Worm (Caenorhabditis elegans) whole organism, early embryonic: ENCODE measurements around the gene utp-20.

Experiments used
- B0310.2 ChIP-seq: sonication (generic microtip); optimal IDR thresholded peaks from 2 replicates; lab custom pipeline; 2016; ENCODE audit warnings: mild to moderate bottlenecking, missing genetic modification characterization, missing compliant biosample characterization
- F13C5.2 ChIP-seq: sonication (generic microtip); optimal IDR thresholded peaks from 2 replicates; lab custom pipeline; 2017; ENCODE audit warnings: mild to moderate bottlenecking, missing genetic modification characterization, inconsistent platforms, missing compliant biosample characterization
- aly-1 ChIP-seq: sonication (generic microtip); optimal IDR thresholded peaks from 2 replicates; lab custom pipeline; 2016; ENCODE audit warnings: missing genetic modification characterization, missing compliant biosample characterization
- ama-1 ChIP-seq: fragments of 150-350 bp; optimal IDR thresholded peaks from 2 replicates; lab custom pipeline; 2014
- ceh-13 ChIP-seq: fragments of 200-800 bp; sonication (Bioruptor generic); optimal IDR thresholded peaks from 2 replicates; lab custom pipeline; 2018; ENCODE audit warnings: mild to moderate bottlenecking, missing genetic modification characterization, missing compliant biosample characterization
- ceh-36 ChIP-seq: sonication (generic microtip); optimal IDR thresholded peaks from 2 replicates; lab custom pipeline; 2016; ENCODE audit warnings: missing genetic modification characterization, inconsistent platforms, missing compliant biosample characterization
- ets-7 ChIP-seq: sonication (generic microtip); optimal IDR thresholded peaks from 2 replicates; lab custom pipeline; 2016; ENCODE audit warnings: missing genotype, missing genetic modification characterization, missing compliant biosample characterization
- flt-1 ChIP-seq: fragments of 200-800 bp; sonication (Bioruptor generic); IDR thresholded peaks from 2 replicates; pipeline ENCODE4 v1.3.6; 2022; ENCODE audit warnings: missing genetic modification characterization, missing compliant biosample characterization
- hmbx-1 ChIP-seq: sonication (generic microtip); optimal IDR thresholded peaks from 2 replicates; lab custom pipeline; 2016; ENCODE audit warnings: mild to moderate bottlenecking, missing genetic modification characterization, missing compliant biosample characterization
- hmg-4 ChIP-seq: fragments of 200-800 bp; sonication (Bioruptor generic); optimal IDR thresholded peaks from 2 replicates; lab custom pipeline; 2018; ENCODE audit warnings: mild to moderate bottlenecking, missing genetic modification characterization, missing compliant biosample characterization
- hnd-1 ChIP-seq: sonication (generic microtip); optimal IDR thresholded peaks from 2 replicates; lab custom pipeline; 2016; ENCODE audit warnings: missing genetic modification characterization, missing compliant biosample characterization
- pes-1 ChIP-seq: fragments of 200-800 bp; sonication (Bioruptor generic); IDR thresholded peaks from 2 replicates; pipeline ENCODE4 v1.3.6; 2022; ENCODE audit warnings: missing genetic modification reagents, missing genetic modification characterization, missing compliant biosample characterization
- scrt-1 ChIP-seq: fragments of 200-800 bp; sonication (Bioruptor generic); IDR thresholded peaks from 2 replicates; pipeline ENCODE4 v1.3.6; 2022; ENCODE audit warnings: missing genetic modification characterization, missing compliant biosample characterization
- sea-1 ChIP-seq: fragments of 200-800 bp; sonication (Bioruptor generic); conservative IDR thresholded peaks from 2 replicates; pipeline ENCODE4 v1.3.6; 2022; ENCODE audit warnings: missing genetic modification characterization, missing compliant biosample characterization
- tbx-11 ChIP-seq: fragments of 200-800 bp; sonication (Bioruptor generic); IDR thresholded peaks from 2 replicates; pipeline ENCODE4 v1.3.6; 2022; ENCODE audit warnings: missing genetic modification characterization, missing compliant biosample characterization
- tbx-37 ChIP-seq: fragments of 200-800 bp; sonication (Bioruptor generic); conservative IDR thresholded peaks from 2 replicates; pipeline ENCODE4 v1.3.6; 2022; ENCODE audit warnings: missing genetic modification reagents, missing genetic modification characterization, missing compliant biosample characterization
- tra-4 ChIP-seq: sonication (generic microtip); optimal IDR thresholded peaks from 2 replicates; lab custom pipeline; 2017; ENCODE audit warnings: missing genetic modification characterization, missing compliant biosample characterization

Gene utp-20

ce11 chrII:6498609-6499008 lies 37.6 kb upstream of the utp-20 start:
- no peak for TF ChIP-seq hmg-4
- TF ChIP-seq hmbx-1 (tag; lab: Kevin White, UChicago) = no peak
- TF ChIP-seq ama-1 (lab: Kevin White, UChicago) = no peak
- TF ChIP-seq pes-1 (GFP tag; lab: Robert Waterston, UW) = no peak
- no peak for TF ChIP-seq sea-1
- TF ChIP-seq tbx-11 (GFP tag; lab: Robert Waterston, UW) = no peak
- no peak for TF ChIP-seq ets-7 (tag; lab: Kevin White, UChicago)
- no peak for TF ChIP-seq flt-1 (GFP tag; lab: Robert Waterston, UW)
- no peak for TF ChIP-seq F13C5.2 (tag; lab: Kevin White, UChicago)
- TF ChIP-seq aly-1 = no peak

ce11 chrII:6499067-6499466 lies 37.1 kb upstream of the utp-20 start, which contains the start of gene twk-49:
Gene twk-49 (minus strand): TSS chrII:6499167.
- TF ChIP-seq sea-1 (no peak), F13C5.2 (tag; lab: Kevin White, UChicago) (no peak), hnd-1 (tag; lab: Kevin White, UChicago) (no peak), tbx-37 (GFP tag; lab: Robert Waterston, UW) (no peak), ceh-36 (tag; lab: Kevin White, UChicago) (no peak), tbx-11 (GFP tag; lab: Robert Waterston, UW) (no peak), aly-1 (no peak), hmg-4 (no peak), tra-4 (tag; lab: Kevin White, UChicago) (no peak), flt-1 (GFP tag; lab: Robert Waterston, UW) (no peak), scrt-1 (GFP tag; lab: Robert Waterston, UW) (no peak), pes-1 (GFP tag; lab: Robert Waterston, UW) (no peak)

ce11 chrII:6500161-6500560 lies 36.0 kb upstream of the utp-20 start, which contains the start of gene R05G9.5:
Gene R05G9.5 (minus strand): TSS chrII:6500261.
- TF ChIP-seq ets-7 (tag; lab: Kevin White, UChicago) = no peak

DNA sequence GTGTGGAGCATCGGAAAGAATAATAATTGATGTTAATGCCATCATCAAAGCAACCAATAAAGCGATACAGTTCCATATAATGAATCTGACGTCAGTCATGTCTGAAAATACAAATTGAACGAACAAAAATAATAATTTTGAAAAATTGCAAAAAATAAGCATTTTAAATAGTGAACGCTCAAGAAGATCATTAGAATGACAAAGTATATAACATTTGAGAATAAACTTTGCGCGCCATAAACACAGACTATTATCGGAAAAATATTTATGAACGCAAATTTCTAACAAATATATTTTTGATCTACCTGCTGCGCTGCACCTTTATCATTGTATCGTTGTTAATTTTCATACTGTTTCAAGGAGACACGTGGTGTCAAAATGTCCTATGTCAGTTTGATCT lies 34.8 kb upstream of the utp-20 start, which contains the start of gene R05G9.3:
R05G9.3 (minus strand) TSS at position 101 of the 400 bp plus-strand sequence.
- no peak for TF ChIP-seq tbx-37 (GFP tag; lab: Robert Waterston, UW)
- TF ChIP-seq ama-1 (lab: Kevin White, UChicago) = no peak
- TF ChIP-seq aly-1 = no peak
- no peak for TF ChIP-seq sea-1

ce11 chrII:6502826-6503225 lies 33.3 kb upstream of the utp-20 start, which contains the start of gene R05G9.1:
Gene R05G9.1 (plus strand): TSS chrII:6503168.
- TF ChIP-seq tra-4 (tag; lab: Kevin White, UChicago) = no peak
- TF ChIP-seq F13C5.2 (tag; lab: Kevin White, UChicago) = no peak
- TF ChIP-seq sea-1 = no peak
- no peak for TF ChIP-seq pes-1 (GFP tag; lab: Robert Waterston, UW)
- no peak for TF ChIP-seq ceh-13
- TF ChIP-seq tbx-37 (GFP tag; lab: Robert Waterston, UW) = no peak
- no peak for TF ChIP-seq hnd-1 (tag; lab: Kevin White, UChicago)
- no peak for TF ChIP-seq ceh-36 (tag; lab: Kevin White, UChicago)
- TF ChIP-seq hmbx-1 (tag; lab: Kevin White, UChicago) = no peak
- TF ChIP-seq aly-1 = no peak

DNA sequence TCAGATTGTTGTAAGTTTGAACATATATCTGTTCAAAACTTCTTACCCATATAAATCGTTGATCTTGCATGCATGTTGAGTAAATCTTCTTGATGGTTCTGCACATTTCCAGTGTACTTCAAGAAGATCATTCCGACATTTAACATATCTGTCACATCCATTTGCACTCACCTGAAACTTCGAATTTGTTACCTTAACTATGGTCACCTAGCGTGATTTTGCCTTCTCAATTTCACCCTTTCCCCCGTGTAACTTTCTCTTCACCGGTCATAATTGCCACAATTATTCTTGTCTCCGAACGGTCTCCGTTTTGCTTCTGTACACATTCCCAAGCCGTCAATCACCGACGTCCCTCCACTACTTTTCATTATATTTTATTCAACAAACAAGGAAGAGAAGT lies 22.8 kb upstream of the utp-20 start:
- TF ChIP-seq tbx-11 (GFP tag; lab: Robert Waterston, UW) (no peak), B0310.2 (tag; lab: Kevin White, UChicago) (no peak), tra-4 (tag; lab: Kevin White, UChicago) (no peak), ceh-13 (no peak), ets-7 (tag; lab: Kevin White, UChicago) (no peak), flt-1 (GFP tag; lab: Robert Waterston, UW) (no peak), scrt-1 (GFP tag; lab: Robert Waterston, UW) (no peak), aly-1 (no peak), hmg-4 (no peak), sea-1 (no peak), hmbx-1 (tag; lab: Kevin White, UChicago) (no peak), F13C5.2 (tag; lab: Kevin White, UChicago) (no peak), pes-1 (GFP tag; lab: Robert Waterston, UW) (no peak), tbx-37 (GFP tag; lab: Robert Waterston, UW) (no peak), ama-1 (lab: Kevin White, UChicago) (no peak)

DNA sequence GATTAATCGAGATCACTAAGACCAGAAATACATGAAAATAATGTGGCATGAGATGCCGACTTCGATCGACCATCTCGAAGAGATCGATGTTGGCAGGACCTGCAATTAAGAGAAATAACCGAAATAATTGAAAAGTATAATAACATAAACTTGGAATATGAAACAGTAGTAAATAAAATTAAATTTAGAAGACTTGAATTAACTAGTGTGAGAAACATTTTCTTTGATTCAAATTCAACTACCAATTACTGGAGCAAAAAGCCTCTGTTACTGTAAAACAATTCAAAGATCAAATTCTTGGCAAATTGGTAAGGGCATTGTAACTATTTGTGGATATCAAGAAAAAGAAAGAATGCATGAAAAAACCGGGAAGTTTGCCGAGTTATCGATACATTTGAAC lies 22.3 kb upstream of the utp-20 start, which contains the start of gene R05G9R.1:
R05G9R.1 (minus strand) TSS at position 101 of the 400 bp plus-strand sequence.
- TF ChIP-seq ets-7 (tag; lab: Kevin White, UChicago) (no peak), tbx-37 (GFP tag; lab: Robert Waterston, UW) (no peak), flt-1 (GFP tag; lab: Robert Waterston, UW) (no peak), B0310.2 (tag; lab: Kevin White, UChicago) (no peak), F13C5.2 (tag; lab: Kevin White, UChicago) (no peak), scrt-1 (GFP tag; lab: Robert Waterston, UW) (no peak), ceh-36 (tag; lab: Kevin White, UChicago) (no peak), tra-4 (tag; lab: Kevin White, UChicago) (no peak), ceh-13 (no peak), hmg-4 (no peak), hmbx-1 (tag; lab: Kevin White, UChicago) (no peak), tbx-11 (GFP tag; lab: Robert Waterston, UW) (no peak), hnd-1 (tag; lab: Kevin White, UChicago) (no peak), sea-1 (no peak), pes-1 (GFP tag; lab: Robert Waterston, UW) (no peak), aly-1 (no peak), ama-1 (lab: Kevin White, UChicago) (no peak)

DNA sequence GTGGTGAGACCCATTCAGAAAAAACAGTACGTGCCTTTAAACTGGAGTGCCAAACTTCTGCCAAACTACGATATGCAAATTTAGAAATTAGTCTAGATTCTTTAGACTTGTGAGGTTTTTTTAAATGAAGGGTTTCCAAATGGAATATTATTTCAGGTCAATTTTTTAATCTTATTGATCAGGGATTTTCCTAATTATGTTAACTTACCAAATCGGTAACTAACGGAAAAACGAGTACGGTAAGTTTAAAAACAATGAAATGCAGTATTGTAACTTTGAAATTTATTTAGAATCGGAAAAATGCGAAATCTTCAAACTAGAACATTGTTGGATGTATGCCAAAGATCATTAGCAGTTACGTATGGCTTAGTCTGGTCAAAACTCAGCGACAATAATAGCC lies 19.9 kb upstream of the utp-20 start, which contains the start of gene C56E6.7:
C56E6.7 (plus strand) TSS at position 301 of the 400 bp plus-strand sequence.
- TF ChIP-seq hnd-1 (tag; lab: Kevin White, UChicago) (no peak), scrt-1 (GFP tag; lab: Robert Waterston, UW) (no peak), hmbx-1 (tag; lab: Kevin White, UChicago) (no peak), pes-1 (GFP tag; lab: Robert Waterston, UW) (no peak), ceh-13 (no peak), B0310.2 (tag; lab: Kevin White, UChicago) (no peak), hmg-4 (no peak), F13C5.2 (tag; lab: Kevin White, UChicago) (no peak), ceh-36 (tag; lab: Kevin White, UChicago) (no peak), tbx-37 (GFP tag; lab: Robert Waterston, UW) (no peak), aly-1 (no peak), sea-1 (no peak), ama-1 (lab: Kevin White, UChicago) (no peak), ets-7 (tag; lab: Kevin White, UChicago) (no peak), tbx-11 (GFP tag; lab: Robert Waterston, UW) (no peak), tra-4 (tag; lab: Kevin White, UChicago) (no peak), flt-1 (GFP tag; lab: Robert Waterston, UW) (no peak)
